Worm (Caenorhabditis elegans) whole organism, late embryonic: Measurements from ENCODE around the gene F10E7.2.

Source experiments
- ama-1 ChIP-seq: fragments of 150-350 bp; optimal IDR thresholded peaks from 2 replicates; lab custom pipeline; 2014
- fkh-10 ChIP-seq: fragments of 150-350 bp; optimal IDR thresholded peaks from 2 replicates; lab custom pipeline; 2014; ENCODE audit warnings: missing biosample characterization, missing genetic modification reagents, missing genetic modification characterization
- hlh-30 ChIP-seq: sonication (generic microtip); optimal IDR thresholded peaks from 2 replicates; lab custom pipeline; 2017; ENCODE audit warnings: antibody characterized with exemption, missing genetic modification characterization, missing compliant biosample characterization; ENCODE audit not compliant: insufficient read depth

- no peak for TF ChIP-seq fkh-10 (GFP tag; lab: Kevin White, UChicago)
- no peak for TF ChIP-seq hlh-30
- no peak for TF ChIP-seq ama-1 (lab: Kevin White, UChicago)
Observed at ce11 chrII:7121762-7122292, at the start of gene F10E7.2.
